Worm (Caenorhabditis elegans) whole organism, L3 larva: ENCODE results near the gene slc-9B.2.

ENCODE experiments used
- R02D3.7 ChIP-seq: fragments of 150-350 bp; optimal IDR thresholded peaks from 2 replicates; lab custom pipeline; 2014; ENCODE audit warnings: missing biosample characterization, missing genetic modification characterization
- ama-1 ChIP-seq: fragments of 150-350 bp; optimal IDR thresholded peaks from 2 replicates; lab custom pipeline; 2018
- ceh-28 ChIP-seq: fragments of 150-350 bp; optimal IDR thresholded peaks from 2 replicates; lab custom pipeline; 2014; ENCODE audit warnings: missing biosample characterization, missing genetic modification reagents, missing genetic modification characterization
- ceh-9 ChIP-seq: sonication (generic microtip); optimal IDR thresholded peaks from 2 replicates; lab custom pipeline; 2018; ENCODE audit warnings: missing biosample characterization, missing genetic modification characterization
- daf-12 ChIP-seq: fragments of 150-350 bp; optimal IDR thresholded peaks from 2 replicates; lab custom pipeline; 2014; ENCODE audit warnings: missing biosample characterization, missing genetic modification reagents, missing genetic modification characterization
- egl-27 ChIP-seq: sonication (generic microtip); optimal IDR thresholded peaks from 4 replicates; lab custom pipeline; 2017; ENCODE audit warnings: missing biosample characterization, missing genetic modification reagents, missing genetic modification characterization
- egl-5 ChIP-seq: fragments of 150-350 bp; optimal IDR thresholded peaks from 2 replicates; lab custom pipeline; 2017; ENCODE audit warnings: missing biosample characterization, missing genetic modification reagents, missing genetic modification characterization, inconsistent platforms
- elt-2 ChIP-seq: sonication (generic microtip); optimal IDR thresholded peaks from 2 replicates; lab custom pipeline; 2016; ENCODE audit warnings: missing genetic modification reagents, mild to moderate bottlenecking, missing genetic modification characterization, missing compliant biosample characterization
- elt-3 ChIP-seq, 3 experiments: fragments of 150-350 bp in 1 of 3; sonication (generic microtip) in 2 of 3; optimal IDR thresholded peaks; 2 replicates in 2 of 3; 4 replicates in 1 of 3; lab custom pipeline; 2014 to 2017; ENCODE audit warnings: missing biosample characterization in 3 of 3, missing genetic modification characterization in 3 of 3
- eor-1 ChIP-seq, 2 experiments: fragments of 150-350 bp; optimal IDR thresholded peaks; 2 replicates each; lab custom pipeline; 2014 to 2018; ENCODE audit warnings: missing biosample characterization in 2 of 2, missing genetic modification characterization in 2 of 2
- fkh-10 ChIP-seq: sonication (generic microtip); optimal IDR thresholded peaks from 2 replicates; lab custom pipeline; 2017; ENCODE audit warnings: missing biosample characterization, missing genetic modification reagents, missing genetic modification characterization
- fkh-2 ChIP-seq: fragments of 150-350 bp; optimal IDR thresholded peaks from 2 replicates; lab custom pipeline; 2014; ENCODE audit warnings: missing biosample characterization, missing genetic modification reagents, missing genetic modification characterization
- fos-1 ChIP-seq: fragments of 150-350 bp; optimal IDR thresholded peaks from 2 replicates; lab custom pipeline; 2014; ENCODE audit warnings: missing biosample characterization, missing genetic modification characterization
- hmg-11 ChIP-seq: sonication (generic microtip); optimal IDR thresholded peaks from 2 replicates; lab custom pipeline; 2016; ENCODE audit warnings: missing genetic modification characterization, missing compliant biosample characterization
- lin-15B ChIP-seq: fragments of 150-350 bp; optimal IDR thresholded peaks from 2 replicates; lab custom pipeline; 2014; ENCODE audit warnings: missing biosample characterization, missing genetic modification characterization
- lin-39 ChIP-seq: fragments of 150-350 bp; optimal IDR thresholded peaks from 2 replicates; lab custom pipeline; 2018; ENCODE audit warnings: missing biosample characterization, missing genetic modification reagents, missing genetic modification characterization
- lsy-12 ChIP-seq: sonication (generic microtip); optimal IDR thresholded peaks from 2 replicates; lab custom pipeline; 2016; ENCODE audit warnings: mild to moderate bottlenecking, missing genetic modification characterization, missing compliant biosample characterization
- mdl-1 ChIP-seq: fragments of 150-350 bp; optimal IDR thresholded peaks from 2 replicates; lab custom pipeline; 2014; ENCODE audit warnings: missing biosample characterization, missing genetic modification characterization
- mml-1 ChIP-seq: fragments of 150-350 bp; sonication (generic microtip); optimal IDR thresholded peaks from 3 replicates; lab custom pipeline; 2014; ENCODE audit warnings: missing biosample characterization, missing genetic modification characterization
- nfya-1 ChIP-seq: sonication (generic microtip); optimal IDR thresholded peaks from 2 replicates; lab custom pipeline; 2017; ENCODE audit warnings: missing genetic modification characterization, mild to moderate bottlenecking, missing compliant biosample characterization, antibody characterized with exemption, moderate library complexity; ENCODE audit not compliant: insufficient read depth
- nhr-23 ChIP-seq: fragments of 150-350 bp; optimal IDR thresholded peaks from 2 replicates; lab custom pipeline; 2014; ENCODE audit warnings: missing biosample characterization, missing genetic modification reagents, missing genetic modification characterization
- nhr-237 ChIP-seq: fragments of 150-350 bp; optimal IDR thresholded peaks from 2 replicates; lab custom pipeline; 2014; ENCODE audit warnings: missing biosample characterization, missing genetic modification characterization
- nhr-25 ChIP-seq: sonication (generic microtip); optimal IDR thresholded peaks from 2 replicates; lab custom pipeline; 2017; ENCODE audit warnings: missing biosample characterization, missing genetic modification characterization
- nhr-28 ChIP-seq: fragments of 150-350 bp; optimal IDR thresholded peaks from 2 replicates; lab custom pipeline; 2014; ENCODE audit warnings: missing biosample characterization, missing genetic modification characterization
- nhr-67 ChIP-seq: fragments of 150-350 bp; optimal IDR thresholded peaks from 2 replicates; lab custom pipeline; 2014; ENCODE audit warnings: missing biosample characterization, missing genetic modification characterization
- nhr-76 ChIP-seq: fragments of 150-350 bp; sonication (generic microtip); optimal IDR thresholded peaks from 5 replicates; lab custom pipeline; 2014; ENCODE audit warnings: missing biosample characterization, missing genetic modification characterization
- nhr-77 ChIP-seq: fragments of 150-350 bp; optimal IDR thresholded peaks from 2 replicates; lab custom pipeline; 2014; ENCODE audit warnings: missing biosample characterization, missing genetic modification characterization
- pha-4 ChIP-seq: fragments of 150-350 bp; optimal IDR thresholded peaks from 2 replicates; lab custom pipeline; 2014; ENCODE audit warnings: missing biosample characterization, missing genetic modification reagents, missing genetic modification characterization
- pqm-1 ChIP-seq: fragments of 150-350 bp; optimal IDR thresholded peaks from 2 replicates; lab custom pipeline; 2017; ENCODE audit warnings: missing biosample characterization, missing genetic modification characterization, inconsistent platforms
- skn-1 ChIP-seq: fragments of 150-350 bp; optimal IDR thresholded peaks from 2 replicates; lab custom pipeline; 2014; ENCODE audit warnings: missing biosample characterization, missing genetic modification characterization
- snpc-4 ChIP-seq: fragments of 150-350 bp; optimal IDR thresholded peaks from 2 replicates; lab custom pipeline; 2014; ENCODE audit warnings: missing biosample characterization, missing genetic modification characterization
- unc-39 ChIP-seq: sonication (generic microtip); optimal IDR thresholded peaks from 4 replicates; lab custom pipeline; 2017; ENCODE audit warnings: missing biosample characterization, missing genetic modification characterization
- zag-1 ChIP-seq: fragments of 150-350 bp; optimal IDR thresholded peaks from 2 replicates; lab custom pipeline; 2014; ENCODE audit warnings: missing biosample characterization, missing genetic modification characterization
- ztf-11 ChIP-seq: fragments of 150-350 bp; optimal IDR thresholded peaks from 2 replicates; lab custom pipeline; 2014; ENCODE audit warnings: missing biosample characterization, missing genetic modification characterization
- ztf-4 ChIP-seq: fragments of 150-350 bp; optimal IDR thresholded peaks from 2 replicates; lab custom pipeline; 2014; ENCODE audit warnings: missing biosample characterization, missing genetic modification characterization

Gene slc-9B.2

DNA sequence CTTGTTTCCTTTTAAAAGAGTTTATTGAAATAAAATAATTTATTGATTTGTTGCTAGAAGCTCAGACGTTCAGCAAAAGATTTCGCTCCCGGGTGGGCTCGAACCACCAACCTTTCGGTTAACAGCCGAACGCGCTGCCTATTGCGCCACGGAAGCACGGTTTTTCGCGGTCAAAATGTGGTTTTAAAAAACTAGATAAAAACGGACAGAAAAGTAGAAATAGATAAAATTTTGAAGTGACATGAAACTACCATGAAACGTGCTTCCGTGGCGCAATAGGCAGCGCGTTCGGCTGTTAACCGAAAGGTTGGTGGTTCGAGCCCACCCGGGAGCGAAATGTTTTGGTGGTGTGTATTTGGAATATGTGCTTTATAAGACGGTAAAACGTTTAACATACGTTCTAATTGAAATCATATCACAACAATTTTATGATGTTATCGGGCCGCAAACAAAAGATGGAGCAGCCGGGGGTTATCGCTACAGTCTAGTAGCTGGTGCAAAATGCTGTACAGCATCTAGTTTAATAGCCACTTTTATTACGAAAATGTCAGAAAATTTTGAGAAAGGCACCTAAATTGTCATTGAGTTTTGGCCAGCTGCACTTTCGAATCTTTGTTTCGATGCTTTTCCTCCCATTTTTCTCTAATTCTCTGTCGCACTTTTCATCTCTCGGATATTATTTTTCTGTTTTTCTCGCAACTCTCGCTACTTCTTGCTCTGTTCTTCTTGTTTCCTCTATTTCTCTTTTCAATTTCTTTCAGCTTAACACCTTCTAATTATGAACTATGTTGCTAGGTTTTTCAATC is at the start of gene slc-9B.2:
slc-9B.2 (plus strand) TSS at position 756 of the 806 bp plus-strand sequence.
- TF ChIP-seq nfya-1 (tag; lab: Kevin White, UChicago): peak; percentile 18
- peak; percentile 66 for TF ChIP-seq elt-2 (tag; lab: Kevin White, UChicago)

DNA sequence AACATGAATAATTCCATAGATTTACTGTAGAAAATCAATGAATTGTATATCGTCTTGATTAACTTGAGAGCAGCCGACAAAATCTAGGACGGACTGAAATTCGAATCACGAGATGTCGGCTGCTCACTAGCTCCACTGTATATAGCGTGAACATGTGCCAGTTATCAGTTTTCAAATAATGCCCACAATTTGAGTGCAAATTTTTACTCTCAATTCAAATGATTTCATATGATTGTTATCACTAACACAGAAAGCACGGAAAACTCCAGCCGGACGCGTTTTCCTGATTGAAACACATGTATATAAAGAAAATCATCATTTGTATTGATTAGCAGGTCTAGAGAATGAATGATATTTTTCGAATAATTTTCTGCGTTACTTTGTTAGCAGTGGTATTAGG is 46.4 kb upstream of the slc-9B.2 start, which contains the start of gene oac-5:
oac-5 (plus strand) TSS at position 301 of the 400 bp plus-strand sequence.
- TF ChIP-seq elt-2 (tag; lab: Kevin White, UChicago) (peak; percentile 42), pqm-1 (tag; lab: Kevin White, UChicago) (peak; percentile 12), unc-39 (tag; lab: Kevin White, UChicago) (no peak), nhr-23 (tag; lab: Kevin White, UChicago) (no peak)

DNA sequence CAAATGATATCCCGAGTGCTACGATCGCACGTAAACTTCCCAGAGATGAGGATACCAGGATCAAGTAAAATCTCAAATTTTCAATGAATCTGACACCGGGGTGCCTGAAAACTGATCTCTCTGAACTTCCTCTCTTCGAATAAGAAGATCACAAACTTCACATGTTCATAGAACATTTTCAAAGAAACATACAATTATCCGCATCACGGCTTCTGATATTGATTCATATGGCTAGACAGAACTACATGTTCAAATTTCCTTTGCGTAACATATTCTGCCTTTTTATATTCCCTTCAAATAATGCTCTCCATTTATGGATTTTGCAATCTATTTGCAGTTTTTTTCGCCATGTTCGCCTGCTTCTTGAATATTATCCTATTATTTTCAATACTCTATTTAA is 41.8 kb upstream of the slc-9B.2 start, which contains the start of gene srbc-83:
srbc-83 (plus strand) TSS at position 301 of the 400 bp plus-strand sequence.
- TF ChIP-seq eor-1 (tag; optimal IDR thresholded peaks at IDR 0.05; lab: Kevin White, UChicago) (no peak), skn-1 (tag; lab: Kevin White, UChicago) (no peak), nhr-28 (tag; lab: Kevin White, UChicago) (no peak), fkh-2 (no peak), hmg-11 (tag; lab: Kevin White, UChicago) (no peak)

- TF ChIP-seq ztf-11 (tag; lab: Kevin White, UChicago) (no peak), elt-2 (tag; lab: Kevin White, UChicago) (no peak), nhr-25 (tag; lab: Kevin White, UChicago) (no peak), skn-1 (tag; lab: Kevin White, UChicago) (no peak), lsy-12 (no peak), mml-1 (tag; lab: Kevin White, UChicago) (no peak), zag-1 (tag; lab: Kevin White, UChicago) (no peak), nhr-28 (tag; lab: Kevin White, UChicago) (no peak), nhr-76 (no peak), ama-1 (lab: Kevin White, UChicago) (no peak), nhr-67 (tag; lab: Kevin White, UChicago) (no peak)
Measured at ce11 chrV:16298669-16299068, 40.2 kb upstream of the slc-9B.2 start, which contains the start of gene srbc-84. TSS of gene srbc-84 (plus strand) at chrV:16298969.

- TF ChIP-seq egl-27 (tag; lab: Kevin White, UChicago) (no peak), lsy-12 (no peak), fos-1 (tag; lab: Kevin White, UChicago) (no peak), eor-1 (tag; optimal IDR thresholded peaks at IDR 0.05; lab: Kevin White, UChicago) (no peak), elt-3 (tag; optimal IDR thresholded peaks at IDR 0.05; lab: Kevin White, UChicago) (no peak), nhr-237 (tag; lab: Kevin White, UChicago) (no peak), egl-5 (tag; lab: Kevin White, UChicago) (no peak), snpc-4 (no peak), nhr-23 (tag; lab: Kevin White, UChicago) (no peak), elt-2 (tag; lab: Kevin White, UChicago) (no peak), ceh-9 (tag; lab: Kevin White, UChicago) (no peak), R02D3.7 (no peak), nhr-77 (tag; lab: Kevin White, UChicago) (no peak), daf-12 (tag; lab: Kevin White, UChicago) (no peak), lin-15B (no peak)
Measured at ce11 chrV:16299834-16300233, 39.0 kb upstream of the slc-9B.2 start.

- TF ChIP-seq egl-27 (tag; lab: Kevin White, UChicago): no peak
- no peak for TF ChIP-seq fkh-10 (GFP tag; lab: Kevin White, UChicago)
- no peak for TF ChIP-seq ceh-28 (tag; lab: Kevin White, UChicago)
- no peak for TF ChIP-seq R02D3.7
- TF ChIP-seq nhr-67 (tag; lab: Kevin White, UChicago): no peak
- TF ChIP-seq elt-3 (tag; optimal IDR thresholded peaks at IDR 0.05; lab: Kevin White, UChicago): no peak
- no peak for TF ChIP-seq nfya-1 (tag; lab: Kevin White, UChicago)
- no peak for TF ChIP-seq mdl-1
- TF ChIP-seq lin-15B: no peak
- no peak for TF ChIP-seq zag-1 (tag; lab: Kevin White, UChicago)
- TF ChIP-seq nhr-28 (tag; lab: Kevin White, UChicago): no peak
- TF ChIP-seq pha-4 (tag; lab: Kevin White, UChicago): no peak
- no peak for TF ChIP-seq ztf-11 (tag; lab: Kevin White, UChicago)
- TF ChIP-seq skn-1 (tag; lab: Kevin White, UChicago): no peak
- TF ChIP-seq ztf-4: no peak
- TF ChIP-seq lin-39 (tag; lab: Kevin White, UChicago): no peak
- TF ChIP-seq nhr-23 (tag; lab: Kevin White, UChicago): no peak
- no peak for TF ChIP-seq nhr-77 (tag; lab: Kevin White, UChicago)
- no peak for TF ChIP-seq fkh-2
Measured at ce11 chrV:16300276-16300675, 38.6 kb upstream of the slc-9B.2 start, which contains the start of gene srbc-82. TSS of gene srbc-82 (plus strand) at chrV:16300576.
